Fruit fly (Drosophila melanogaster): Measurements from ENCODE around the gene CG31115.
A peak's percentile ranks its signal among the peaks of the same experiment; 100 is the strongest.

Gene CG31115

dm6 chr3R:25024895-25025557, 11.7 kb upstream of the CG31115 start, which contains the start of the genes EMC6 and Hr96 (continued):
- peak; percentile 83 for TF ChIP-seq fu2 (GFP tag; optimal IDR thresholded peaks at IDR 0.05)
- TF ChIP-seq Hmr (GFP tag; optimal IDR thresholded peaks at IDR 0.05), result peak; percentile 94
- TF ChIP-seq CG8944 (GFP tag; optimal IDR thresholded peaks at IDR 0.05), result peak; percentile 91
- peak; percentile 99 for TF ChIP-seq zf30C (GFP tag; optimal IDR thresholded peaks at IDR 0.05)
- peak; percentile 92 for TF ChIP-seq otp (GFP tag; IDR thresholded peaks at IDR 0.05)
- TF ChIP-seq CG34376 (GFP tag; optimal IDR thresholded peaks at IDR 0.05), result peak; percentile 91
- peak; percentile 91 for TF ChIP-seq CG6272 (GFP tag; IDR thresholded peaks at IDR 0.05)
- TF ChIP-seq Dip2 (GFP tag; IDR thresholded peaks at IDR 0.05), result no peak
- TF ChIP-seq PHDP (tag; optimal IDR thresholded peaks at IDR 0.05), result peak; percentile 92
- peak; percentile 65; the same call in 1 of the 3 replicates for TF ChIP-seq Opbp (GFP tag; IDR thresholded peaks at IDR 0.05; ENCODE audit: partially characterized antibody)
- TF ChIP-seq CG7839 (tag; optimal IDR thresholded peaks at IDR 0.05), result peak; percentile 94
- peak; percentile 66 for TF ChIP-seq CG31365 (tag; optimal IDR thresholded peaks at IDR 0.05)
- TF ChIP-seq insv (GFP tag; optimal IDR thresholded peaks at IDR 0.05), result peak in 1 of 2 experiments; percentile 72
- peak; percentile 94 for TF ChIP-seq CG13424 (tag; optimal IDR thresholded peaks at IDR 0.05)
- peak; percentile 99 for TF ChIP-seq Med (GFP tag)
- no peak for TF ChIP-seq pan (optimal IDR thresholded peaks at IDR 0.05)
- peak in 1 of 2 experiments; percentile 94 for TF ChIP-seq pan (GFP tag; optimal IDR thresholded peaks at IDR 0.05 in 1 of 2, IDR thresholded peaks at IDR 0.05 in 1 of 2)
- TF ChIP-seq Gsc (GFP tag; IDR thresholded peaks at IDR 0.05), result peak; percentile 65
- TF ChIP-seq zen (tag; optimal IDR thresholded peaks at IDR 0.05), result peak; percentile 94
- peak; percentile 96 for TF ChIP-seq sens-2 (GFP tag; IDR thresholded peaks at IDR 0.05)
- TF ChIP-seq disco-r (GFP tag; optimal IDR thresholded peaks at IDR 0.05), result peak; percentile 86
- peak; percentile 50; the same call in 1 of the 3 replicates for TF ChIP-seq zen2 (GFP tag; IDR thresholded peaks at IDR 0.05; ENCODE audit: partially characterized antibody)
- TF ChIP-seq CG11696 (GFP tag; IDR thresholded peaks at IDR 0.05), result peak; percentile 81
- peak; percentile 70 for TF ChIP-seq CG6791 (GFP tag; IDR thresholded peaks at IDR 0.05; ENCODE audit: partially characterized antibody)
- TF ChIP-seq fd102C (GFP tag; optimal IDR thresholded peaks at IDR 0.05), result peak; percentile 63
- peak; percentile 79 for TF ChIP-seq CG30020 (tag; optimal IDR thresholded peaks at IDR 0.05)
- TF ChIP-seq stwl (tag; optimal IDR thresholded peaks at IDR 0.05), result peak; percentile 80
- TF ChIP-seq CG10366 (GFP tag; IDR thresholded peaks at IDR 0.05), result peak; percentile 93
- TF ChIP-seq Nf-YA (GFP tag; IDR thresholded peaks at IDR 0.05), result peak; percentile 79
- peak; percentile 45; the same call in 1 of the 2 replicates for TF ChIP-seq CkIIα-i1 (GFP tag; IDR thresholded peaks at IDR 0.05)
- TF ChIP-seq grau (tag; optimal IDR thresholded peaks at IDR 0.05), result peak; percentile 92
- peak; percentile 76 for TF ChIP-seq Ravus (GFP tag; IDR thresholded peaks at IDR 0.05)
- peak; percentile 56; the same call in 1 of the 4 replicates for TF ChIP-seq chinmo (GFP tag; IDR thresholded peaks at IDR 0.05; ENCODE audit: partially characterized antibody)
- TF ChIP-seq eve (GFP tag; optimal IDR thresholded peaks at IDR 0.05), result no peak
- peak; percentile 94 for TF ChIP-seq NfI (GFP tag; optimal IDR thresholded peaks at IDR 0.05)
- TF ChIP-seq chif (GFP tag; optimal IDR thresholded peaks at IDR 0.05), result peak; percentile 89 to 94
- TF ChIP-seq trem (tag; optimal IDR thresholded peaks at IDR 0.05), result peak; percentile 94
- TF ChIP-seq peb (GFP tag; IDR thresholded peaks at IDR 0.05), result peak; percentile 47; the same call in 1 of the 2 replicates
- TF ChIP-seq CG9797 (GFP tag; optimal IDR thresholded peaks at IDR 0.05), result peak; percentile 59
- no peak for TF ChIP-seq oc (tag; optimal IDR thresholded peaks at IDR 0.05)
- no peak for TF ChIP-seq Hr78 (GFP tag; optimal IDR thresholded peaks at IDR 0.05)
- TF ChIP-seq CG7271 (tag; optimal IDR thresholded peaks at IDR 0.05), result peak; percentile 82
- TF ChIP-seq ATbp (GFP tag; optimal IDR thresholded peaks at IDR 0.05), result peak; percentile 84
- TF ChIP-seq Lim3 (GFP tag; IDR thresholded peaks at IDR 0.05), result peak; percentile 72
- peak; percentile 54 for TF ChIP-seq CG15073 (GFP tag; optimal IDR thresholded peaks at IDR 0.05)
- peak; percentile 93 for TF ChIP-seq CG1602 (GFP tag; optimal IDR thresholded peaks at IDR 0.05)
- peak; percentile 67 for TF ChIP-seq CG10565 (GFP tag; optimal IDR thresholded peaks at IDR 0.05)
- TF ChIP-seq CHES-1-like (GFP tag; optimal IDR thresholded peaks at IDR 0.05), result peak; percentile 91
